Worm (Caenorhabditis elegans): ENCODE measurements around the gene nhr-238.

- TF ChIP-seq ztf-29 (GFP tag; IDR thresholded peaks at IDR 0.05) (no peak), flt-1 (GFP tag; IDR thresholded peaks at IDR 0.05) (no peak), ztf-23 (GFP tag; IDR thresholded peaks at IDR 0.05) (no peak)
Measured at ce11 chrV:1629329-1629728, at the start of gene nhr-238.

Measured in whole organism, midembryonic.